Worm (Caenorhabditis elegans) whole organism, L4 larva: ENCODE results near the gene C50A2.7.

ENCODE experiments used
- Y48G9A.11 ChIP-seq: fragments of 200-800 bp; sonication (Bioruptor generic); IDR thresholded peaks from 2 replicates; pipeline ENCODE4 v1.3.6; 2022; ENCODE audit warnings: missing genetic modification reagents, missing genetic modification characterization, missing compliant biosample characterization
- aha-1 ChIP-seq: fragments of 150-350 bp; peaks from one replicate; lab custom pipeline; 2014; ENCODE audit warnings: missing biosample characterization, missing genetic modification characterization
- ctbp-1 ChIP-seq: fragments of 200-800 bp; sonication (Bioruptor generic); IDR thresholded peaks from 2 replicates; pipeline ENCODE4 v1.3.6; 2022; ENCODE audit warnings: missing genetic modification reagents, missing genetic modification characterization, missing compliant biosample characterization
- nhr-237 ChIP-seq: sonication (generic microtip); optimal IDR thresholded peaks from 2 replicates; lab custom pipeline; 2017; ENCODE audit warnings: missing biosample characterization, missing genetic modification characterization
- nhr-28 ChIP-seq: fragments of 150-350 bp; optimal IDR thresholded peaks from 2 replicates; lab custom pipeline; 2014; ENCODE audit warnings: missing biosample characterization, missing genetic modification characterization
- nhr-77 ChIP-seq: fragments of 150-350 bp; optimal IDR thresholded peaks from 2 replicates; lab custom pipeline; 2014; ENCODE audit warnings: missing biosample characterization, missing genetic modification characterization

DNA sequence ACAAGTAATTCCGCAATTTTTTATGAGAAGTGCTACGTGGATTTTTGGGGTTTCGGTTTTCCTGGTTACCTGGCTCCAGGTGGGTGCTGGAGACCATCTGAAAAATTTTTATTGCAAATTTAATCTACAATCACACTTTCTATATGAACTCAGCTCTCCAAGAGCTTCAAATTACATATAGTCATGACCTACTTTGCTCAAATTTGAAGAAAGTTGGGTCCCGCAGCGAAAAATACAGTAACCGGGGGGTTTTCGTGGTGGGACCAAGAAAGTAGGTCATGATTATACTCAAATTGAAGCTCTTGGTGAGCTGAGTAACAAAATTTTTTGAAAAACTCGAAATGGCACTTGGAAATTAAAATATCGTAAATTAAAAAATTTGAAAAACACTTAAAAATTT is 2.8 kb upstream of the C50A2.7 start, which contains the start of gene ets-8:
- TF ChIP-seq Y48G9A.11 (no peak), aha-1 (tag; lab: Kevin White, UChicago) (no peak), nhr-77 (tag; lab: Kevin White, UChicago) (no peak), ctbp-1 (GFP tag; lab: Robert Waterston, UW) (no peak), nhr-237 (tag; lab: Kevin White, UChicago) (no peak), nhr-28 (tag; lab: Kevin White, UChicago) (no peak)
